Fruit fly (Drosophila melanogaster) whole organism, embryonic: Measurements from ENCODE around the gene aph-1.

ENCODE experiments used
- ATbp ChIP-seq: fragments of 200-800 bp; sonication (Bioruptor generic); optimal IDR thresholded peaks from 2 replicates; lab custom pipeline; 2017; ENCODE audit warnings: missing biosample characterization, mild to moderate bottlenecking, missing genetic modification characterization, missing genetic modification reagents
- Adf1 ChIP-seq: fragments of 200-800 bp; sonication (Bioruptor generic); IDR thresholded peaks from 2 replicates; pipeline ENCODE4 v1.3.6; 2022; ENCODE audit warnings: missing biosample characterization, missing genetic modification characterization
- B-H2 ChIP-seq: fragments of 200-800 bp; sonication (Bioruptor generic); optimal IDR thresholded peaks from 2 replicates; lab custom pipeline; 2018; ENCODE audit warnings: missing biosample characterization, mild to moderate bottlenecking, missing genetic modification characterization
- BEAF-32 ChIP-seq: fragments of 200-800 bp; sonication (Bioruptor generic); optimal IDR thresholded peaks from 3 replicates; lab custom pipeline; 2017; ENCODE audit warnings: missing biosample characterization, missing genetic modification characterization, mild to moderate bottlenecking, moderate library complexity, missing genetic modification reagents
- CG10267 ChIP-seq: fragments of 200-800 bp; sonication (Bioruptor generic); optimal IDR thresholded peaks from 2 replicates; lab custom pipeline; 2018; ENCODE audit warnings: missing biosample characterization, mild to moderate bottlenecking, missing genetic modification characterization, moderate library complexity
- CG10366 ChIP-seq: fragments of 200-800 bp; sonication (Bioruptor generic); IDR thresholded peaks from 2 replicates; pipeline ENCODE4 v1.3.6; 2022; ENCODE audit warnings: missing biosample characterization, missing genetic modification characterization
- CG11560 ChIP-seq: fragments of 200-800 bp; sonication (Bioruptor generic); IDR thresholded peaks from 3 replicates; pipeline ENCODE4 v1.3.6; 2022; ENCODE audit warnings: missing biosample characterization, missing genetic modification characterization
- CG13775 ChIP-seq: fragments of 200-800 bp; sonication (Bioruptor generic); optimal IDR thresholded peaks from 3 replicates; lab custom pipeline; 2017; ENCODE audit warnings: missing biosample characterization, mild to moderate bottlenecking, missing genetic modification characterization
- CG14667 ChIP-seq: fragments of 200-800 bp; sonication (Bioruptor generic); IDR thresholded peaks from 2 replicates; pipeline ENCODE4 v1.3.6; 2022; ENCODE audit warnings: missing biosample characterization, missing genetic modification characterization
- CG16815 ChIP-seq: fragments of 200-800 bp; sonication (Bioruptor generic); optimal IDR thresholded peaks from 3 replicates; lab custom pipeline; 2017; ENCODE audit warnings: missing biosample characterization, mild to moderate bottlenecking, missing genetic modification characterization
- CG1832 ChIP-seq: fragments of 200-800 bp; sonication (Bioruptor generic); optimal IDR thresholded peaks from 2 replicates; lab custom pipeline; 2017; ENCODE audit warnings: missing biosample characterization, mild to moderate bottlenecking, missing genetic modification characterization, inconsistent platforms
- CG2129 ChIP-seq: fragments of 200-800 bp; sonication (Bioruptor generic); IDR thresholded peaks from 2 replicates; pipeline ENCODE4 v1.3.6; 2022; ENCODE audit warnings: missing biosample characterization, missing genetic modification characterization; ENCODE audit not compliant: partially characterized antibody
- CG2712 ChIP-seq: fragments of 200-800 bp; optimal IDR thresholded peaks from 3 replicates; lab custom pipeline; 2019; ENCODE audit warnings: missing biosample characterization, mild to moderate bottlenecking, missing genetic modification characterization, moderate library complexity
- CG3407 ChIP-seq: fragments of 200-800 bp; sonication (Bioruptor generic); optimal IDR thresholded peaks from 2 replicates; lab custom pipeline; 2018; ENCODE audit warnings: missing biosample characterization, mild to moderate bottlenecking, missing genetic modification characterization
- CG4707 ChIP-seq: fragments of 200-800 bp; sonication (Bioruptor generic); optimal IDR thresholded peaks from 2 replicates; lab custom pipeline; 2018; ENCODE audit warnings: missing biosample characterization, mild to moderate bottlenecking, missing genetic modification characterization, moderate library complexity
- CG6254 ChIP-seq: fragments of 200-800 bp; sonication (Bioruptor generic); optimal IDR thresholded peaks from 3 replicates; lab custom pipeline; 2017; ENCODE audit warnings: mild to moderate bottlenecking, missing biosample characterization, missing genetic modification reagents, missing genetic modification characterization
- CG7556 ChIP-seq: fragments of 200-800 bp; sonication (Bioruptor generic); optimal IDR thresholded peaks from 2 replicates; lab custom pipeline; 2017; ENCODE audit warnings: missing biosample characterization, mild to moderate bottlenecking, missing genetic modification characterization
- CG8089 ChIP-seq: fragments of 200-800 bp; sonication (Bioruptor generic); optimal IDR thresholded peaks from 3 replicates; lab custom pipeline; 2016; ENCODE audit warnings: missing biosample characterization, missing genetic modification characterization
- CG8944 ChIP-seq: fragments of 200-800 bp; sonication (Bioruptor generic); optimal IDR thresholded peaks from 3 replicates; lab custom pipeline; 2016; ENCODE audit warnings: missing biosample characterization, missing genetic modification characterization
- CG9215 ChIP-seq: fragments of 200-800 bp; sonication (Bioruptor generic); IDR thresholded peaks from 2 replicates; pipeline ENCODE4 v1.3.6; 2022; ENCODE audit warnings: missing biosample characterization, missing genetic modification characterization
- CG9609 ChIP-seq: fragments of 200-800 bp; sonication (Bioruptor generic); optimal IDR thresholded peaks from 3 replicates; lab custom pipeline; 2016; ENCODE audit warnings: missing biosample characterization, missing genetic modification characterization
- CG9932 ChIP-seq: fragments of 200-800 bp; sonication (Bioruptor generic); IDR thresholded peaks from 2 replicates; pipeline ENCODE4 v1.3.6; 2022; ENCODE audit warnings: missing biosample characterization, missing genetic modification characterization
- Dip2 ChIP-seq: fragments of 200-800 bp; sonication (Bioruptor generic); IDR thresholded peaks from 2 replicates; pipeline ENCODE4 v1.3.6; 2022; ENCODE audit warnings: missing biosample characterization, missing genetic modification characterization
- Drgx ChIP-seq: fragments of 200-800 bp; sonication (Bioruptor generic); IDR thresholded peaks from 2 replicates; pipeline ENCODE4 v1.3.6; 2022; ENCODE audit warnings: missing biosample characterization, missing genetic modification characterization
- Ets97D ChIP-seq: fragments of 200-800 bp; sonication (Bioruptor generic); optimal IDR thresholded peaks from 3 replicates; lab custom pipeline; 2016; ENCODE audit warnings: missing biosample characterization, missing genetic modification characterization
- GATAe ChIP-seq: fragments of 200-800 bp; sonication (Bioruptor generic); conservative IDR thresholded peaks from 2 replicates; pipeline ENCODE4 v1.3.6; 2022; ENCODE audit warnings: missing biosample characterization, missing genetic modification characterization
- H2.0 ChIP-seq: fragments of 200-800 bp; sonication (Bioruptor generic); IDR thresholded peaks from 2 replicates; pipeline ENCODE4 v1.3.6; 2022; ENCODE audit warnings: missing biosample characterization, missing genetic modification characterization
- Hey ChIP-seq: fragments of 200-800 bp; sonication (Bioruptor generic); optimal IDR thresholded peaks from 3 replicates; lab custom pipeline; 2018; ENCODE audit warnings: missing biosample characterization, mild to moderate bottlenecking, missing genetic modification characterization
- Hmr ChIP-seq: fragments of 200-800 bp; sonication (Bioruptor generic); optimal IDR thresholded peaks from 3 replicates; lab custom pipeline; 2017; ENCODE audit warnings: mild to moderate bottlenecking, missing biosample characterization, missing genetic modification reagents, missing genetic modification characterization
- Hsf ChIP-seq: fragments of 200-800 bp; sonication (Bioruptor generic); optimal IDR thresholded peaks from 3 replicates; lab custom pipeline; 2016; ENCODE audit warnings: missing biosample characterization, missing genetic modification characterization
- Meics ChIP-seq: fragments of 200-800 bp; sonication (Bioruptor generic); optimal IDR thresholded peaks from 2 replicates; lab custom pipeline; 2017; ENCODE audit warnings: missing biosample characterization, mild to moderate bottlenecking, missing genetic modification characterization
- NK7.1 ChIP-seq: fragments of 200-800 bp; sonication (Bioruptor generic); optimal IDR thresholded peaks from 3 replicates; lab custom pipeline; 2016; ENCODE audit warnings: missing biosample characterization, missing genetic modification characterization
- PHDP ChIP-seq: fragments of 200-800 bp; sonication (Bioruptor generic); optimal IDR thresholded peaks from 3 replicates; lab custom pipeline; 2018; ENCODE audit warnings: missing biosample characterization, mild to moderate bottlenecking, missing genetic modification characterization, moderate library complexity
- Sox100B ChIP-seq: fragments of 200-800 bp; sonication (Bioruptor generic); optimal IDR thresholded peaks from 3 replicates; lab custom pipeline; 2018; ENCODE audit warnings: missing biosample characterization, mild to moderate bottlenecking, missing genetic modification characterization
- Spps ChIP-seq: fragments of 200-800 bp; sonication (Bioruptor generic); optimal IDR thresholded peaks from 2 replicates; lab custom pipeline; 2018; ENCODE audit warnings: missing biosample characterization, mild to moderate bottlenecking, missing genetic modification characterization
- Sry-δ ChIP-seq: fragments of 200-800 bp; sonication (Bioruptor generic); optimal IDR thresholded peaks from 2 replicates; lab custom pipeline; 2016; ENCODE audit warnings: missing biosample characterization, missing genetic modification characterization
- Stat92E ChIP-seq, 3 experiments: fragments of >200 bp in 2 of 3; fragments of 200-800 bp in 1 of 3; sonication (Bioruptor generic) in 1 of 3; optimal IDR thresholded peaks; 2 replicates each; lab custom pipeline; 2017 to 2019; ENCODE audit warnings: missing biosample characterization in 3 of 3, missing genetic modification characterization in 3 of 3, mild to moderate bottlenecking in 1 of 3, moderate library complexity in 1 of 3
- Xrp1 ChIP-seq: fragments of 200-800 bp; sonication (Bioruptor generic); IDR thresholded peaks from 2 replicates; pipeline ENCODE4 v1.3.6; 2022; ENCODE audit warnings: missing biosample characterization, missing genetic modification characterization
- ap ChIP-seq: fragments of 200-800 bp; sonication (Bioruptor generic); IDR thresholded peaks from 2 replicates; pipeline ENCODE4 v1.3.6; 2022; ENCODE audit warnings: missing biosample characterization, missing genetic modification characterization
- ci ChIP-seq: fragments of 200-800 bp; sonication (Bioruptor generic); IDR thresholded peaks from 3 replicates; pipeline ENCODE4 v1.3.6; 2022; ENCODE audit warnings: missing biosample characterization, missing genetic modification characterization
- crp ChIP-seq, 2 experiments: fragments of 200-800 bp; sonication (Bioruptor generic); optimal IDR thresholded peaks; 2 replicates in 1 of 2; 3 replicates in 1 of 2; lab custom pipeline; 2017; ENCODE audit warnings: missing biosample characterization in 2 of 2, missing genetic modification characterization in 2 of 2, mild to moderate bottlenecking in 1 of 2, moderate library complexity in 1 of 2
- da ChIP-seq: fragments of 200-800 bp; sonication (Bioruptor generic); optimal IDR thresholded peaks from 2 replicates; lab custom pipeline; 2016; ENCODE audit warnings: missing biosample characterization, missing genetic modification characterization
- fd96Cb ChIP-seq: fragments of 200-800 bp; sonication (Bioruptor generic); optimal IDR thresholded peaks from 2 replicates; lab custom pipeline; 2018; ENCODE audit warnings: missing biosample characterization, mild to moderate bottlenecking, missing genetic modification characterization, moderate library complexity
- gcm2 ChIP-seq: fragments of 200-800 bp; sonication (Bioruptor generic); optimal IDR thresholded peaks from 2 replicates; lab custom pipeline; 2016; ENCODE audit warnings: missing biosample characterization, missing genetic modification characterization
- otp ChIP-seq: fragments of 200-800 bp; sonication (Bioruptor generic); IDR thresholded peaks from 3 replicates; pipeline ENCODE4, ENCODE4 v1.3.6; 2022; ENCODE audit warnings: missing biosample characterization, missing genetic modification characterization
- sna ChIP-seq: fragments of 200-800 bp; sonication (Bioruptor generic); IDR thresholded peaks from 2 replicates; pipeline ENCODE4 v1.3.6; 2022; ENCODE audit warnings: missing biosample characterization, missing genetic modification characterization; ENCODE audit not compliant: partially characterized antibody
- so ChIP-seq: fragments of 200-800 bp; sonication (Bioruptor generic); IDR thresholded peaks from 3 replicates; pipeline ENCODE4 v1.3.6; 2022; ENCODE audit warnings: missing biosample characterization, missing genetic modification characterization
- stwl ChIP-seq: fragments of 200-800 bp; sonication (Bioruptor generic); optimal IDR thresholded peaks from 3 replicates; lab custom pipeline; 2018; ENCODE audit warnings: missing biosample characterization, mild to moderate bottlenecking, missing genetic modification characterization, moderate library complexity
- toy ChIP-seq: fragments of 200-800 bp; sonication (Bioruptor generic); IDR thresholded peaks from 2 replicates; pipeline ENCODE4 v1.3.6; 2022; ENCODE audit warnings: missing biosample characterization, missing genetic modification characterization
- zf30C ChIP-seq: fragments of 200-800 bp; sonication (Bioruptor generic); optimal IDR thresholded peaks from 3 replicates; lab custom pipeline; 2018; ENCODE audit warnings: missing biosample characterization, mild to moderate bottlenecking, missing genetic modification characterization
- zfh2 ChIP-seq: fragments of 200-800 bp; sonication (Bioruptor generic); optimal IDR thresholded peaks from 2 replicates; lab custom pipeline; 2016; ENCODE audit warnings: missing biosample characterization, missing genetic modification characterization

The aph-1 gene

dm6 chr2L:2759654-2760053 is 6.4 kb upstream of the aph-1 start, which contains the start of the genes HemK2, Snapin and Tnpo-SR (continued):
- TF ChIP-seq CG9215 (peak; percentile 93), Xrp1 (peak; percentile 95), CG3407 (peak; percentile 69), Hmr (peak; percentile 93), da (GFP tag; lab: Kevin White, UChicago) (peak; percentile 55), CG4707 (GFP tag; lab: Kevin White, UChicago) (peak; percentile 23), CG1832 (GFP tag; lab: Kevin White, UChicago) (no peak), stwl (tag; lab: Kevin White, UChicago) (peak; percentile 77), Adf1 (GFP tag; lab: Robert Waterston, UW) (peak; percentile 75), CG8944 (GFP tag; lab: Kevin White, UChicago) (peak; percentile 69), CG13775 (GFP tag; lab: Kevin White, UChicago) (peak; percentile 93), zfh2 (GFP tag; lab: Kevin White, UChicago) (peak; percentile 92), NK7.1 (GFP tag; lab: Kevin White, UChicago) (peak; percentile 57), CG7556 (GFP tag; lab: Kevin White, UChicago) (peak; percentile 91), BEAF-32 (GFP tag; lab: Kevin White, UChicago) (peak; percentile 99), CG6254 (GFP tag; lab: Kevin White, UChicago) (peak; percentile 73), toy (GFP tag; lab: Robert Waterston, UW) (peak; percentile 81), Sry-δ (peak; percentile 96), Meics (GFP tag; lab: Kevin White, UChicago) (peak; percentile 88), zf30C (GFP tag; lab: Kevin White, UChicago) (peak; percentile 11), crp (GFP tag; optimal IDR thresholded peaks at IDR 0.05; lab: Kevin White, UChicago) (peak in 1 of 2 experiments; percentile 63), H2.0 (GFP tag; lab: Robert Waterston, UW) (peak; percentile 93), fd96Cb (tag; lab: Kevin White, UChicago) (peak; percentile 84), Hsf (GFP tag; lab: Kevin White, UChicago) (peak; percentile 93), otp (GFP tag; lab: Robert Waterston, UW) (peak; percentile 86), CG9609 (GFP tag; lab: Kevin White, UChicago) (peak; percentile 72), Dip2 (GFP tag; lab: Robert Waterston, UW) (no peak; the same call in 1 of the 2 replicates), GATAe (GFP tag; lab: Robert Waterston, UW) (peak; percentile 82), ci (peak; percentile 94), CG10366 (peak; percentile 93), CG9932 (peak; percentile 97), CG14667 (GFP tag; lab: Robert Waterston, UW) (peak; percentile 90), Drgx (GFP tag; lab: Robert Waterston, UW) (peak; percentile 87), CG8089 (GFP tag; lab: Kevin White, UChicago) (peak; percentile 51), Ets97D (GFP tag; lab: Kevin White, UChicago) (peak; percentile 82), CG11560 (tag; lab: Robert Waterston, UW) (peak; percentile 88), B-H2 (GFP tag; lab: Kevin White, UChicago) (peak; percentile 95), gcm2 (peak; percentile 74), so (GFP tag; lab: Robert Waterston, UW) (peak; percentile 92), PHDP (tag; lab: Kevin White, UChicago) (peak; percentile 92), CG2712 (tag; lab: Kevin White, UChicago) (peak; percentile 95), CG2129 (peak; percentile 97), Spps (peak; percentile 69), CG16815 (peak; percentile 85), CG10267 (peak; percentile 88), Hey (tag; lab: Kevin White, UChicago) (peak; percentile 53), ATbp (GFP tag; lab: Kevin White, UChicago) (peak; percentile 73), ap (GFP tag; lab: Robert Waterston, UW) (peak; percentile 89), Stat92E (GFP tag; optimal IDR thresholded peaks at IDR 0.05; lab: Kevin White, UChicago) (peak in 1 of 3 experiments; percentile 81), sna (peak; percentile 98), Sox100B (GFP tag; lab: Kevin White, UChicago) (peak; percentile 79)
